Worm (Caenorhabditis elegans): ENCODE data around the gene col-93.

col-93 gene

DNA sequence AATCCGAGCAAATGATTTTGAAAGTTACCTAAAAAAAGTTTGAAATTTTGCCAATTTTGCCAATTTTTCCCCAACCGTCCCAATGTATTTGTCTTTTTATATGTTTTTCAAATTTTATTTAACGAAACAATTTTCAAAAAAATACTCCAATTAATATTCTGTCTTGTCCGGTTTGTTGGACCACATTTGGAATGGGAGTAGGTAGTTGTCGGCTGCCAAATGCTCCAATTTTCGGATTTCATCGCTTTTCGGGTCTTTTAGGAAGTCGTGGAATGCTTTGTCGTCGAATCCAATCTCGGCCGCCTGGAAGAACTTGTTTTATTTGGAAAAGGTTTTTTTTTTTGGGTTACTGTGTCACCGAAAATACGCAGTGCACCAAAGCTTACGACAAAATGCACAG, 39.7 kb upstream of the col-93 start:
- TF ChIP-seq ceh-6 (GFP tag; optimal IDR thresholded peaks at IDR 0.05) (no peak), odd-2 (tag; optimal IDR thresholded peaks at IDR 0.05) (no peak), tbx-7 (tag; optimal IDR thresholded peaks at IDR 0.05) (no peak), hlh-13 (GFP tag; optimal IDR thresholded peaks at IDR 0.05) (no peak), ceh-24 (tag; optimal IDR thresholded peaks at IDR 0.05) (no peak), che-1 (tag; optimal IDR thresholded peaks at IDR 0.05) (no peak), npax-4 (tag; optimal IDR thresholded peaks at IDR 0.05) (no peak), ztf-16 (tag; optimal IDR thresholded peaks at IDR 0.05) (no peak), ahr-1 (tag; optimal IDR thresholded peaks at IDR 0.05) (no peak), pha-2 (tag; optimal IDR thresholded peaks at IDR 0.05) (no peak), ceh-30 (tag; optimal IDR thresholded peaks at IDR 0.05) (no peak), pqm-1 (tag; optimal IDR thresholded peaks at IDR 0.05) (no peak), T23F11.4 (GFP tag; optimal IDR thresholded peaks at IDR 0.05) (no peak), fkh-6 (tag; optimal IDR thresholded peaks at IDR 0.05) (no peak), unc-3 (GFP tag; conservative IDR thresholded peaks at IDR 0.05) (no peak), unc-3 (tag; optimal IDR thresholded peaks at IDR 0.05) (no peak), ceh-14 (tag; optimal IDR thresholded peaks at IDR 0.05) (no peak), unc-86 (tag; optimal IDR thresholded peaks at IDR 0.05) (no peak), lin-11 (tag; optimal IDR thresholded peaks at IDR 0.05) (no peak), mec-3 (tag; optimal IDR thresholded peaks at IDR 0.05; ENCODE audit: borderline replicate concordance) (no peak), ceh-2 (tag; optimal IDR thresholded peaks at IDR 0.05) (no peak)

DNA sequence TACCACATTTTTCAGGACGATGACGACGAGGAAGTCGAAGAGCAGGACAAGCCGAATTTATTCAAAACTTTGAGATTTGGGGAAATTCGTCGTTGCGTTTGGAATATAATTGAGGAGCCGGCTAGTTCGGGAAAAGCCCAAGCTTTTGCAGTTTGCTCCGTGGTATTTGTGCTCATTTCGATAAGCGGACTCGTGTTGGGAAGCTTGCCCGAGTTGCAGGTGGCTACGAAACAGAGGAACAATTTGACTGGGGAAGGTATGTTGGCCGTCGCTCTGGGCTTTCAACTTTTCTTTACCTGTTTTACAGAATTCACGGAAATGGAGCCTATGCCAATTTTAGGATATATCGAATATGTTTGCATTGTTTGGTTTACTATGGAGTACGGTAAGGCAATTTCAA, 36.9 kb upstream of the col-93 start:
- TF ChIP-seq Y22D7AL.16 (tag; optimal IDR thresholded peaks at IDR 0.05) (no peak), ceh-19 (GFP tag; optimal IDR thresholded peaks at IDR 0.05) (no peak), hlh-15 (tag; optimal IDR thresholded peaks at IDR 0.05) (no peak), fkh-10 (GFP tag; optimal IDR thresholded peaks at IDR 0.05) (no peak), eyg-1 (tag; optimal IDR thresholded peaks at IDR 0.05) (no peak), ceh-22 (tag; optimal IDR thresholded peaks at IDR 0.05) (no peak), sdc-2 (tag; optimal IDR thresholded peaks at IDR 0.05) (no peak), tbx-2 (tag; optimal IDR thresholded peaks at IDR 0.05) (no peak), madf-2 (tag; optimal IDR thresholded peaks at IDR 0.05) (no peak), dmd-4 (tag; optimal IDR thresholded peaks at IDR 0.05; ENCODE audit: borderline replicate concordance) (no peak), K09A11.1 (tag; optimal IDR thresholded peaks at IDR 0.05; ENCODE audit: insufficient read depth) (no peak), fkh-6 (tag; optimal IDR thresholded peaks at IDR 0.05) (no peak), ceh-45 (GFP tag; IDR thresholded peaks at IDR 0.05) (no peak), pag-3 (tag; optimal IDR thresholded peaks at IDR 0.05; ENCODE audit: borderline replicate concordance) (no peak), F13H6.1 (tag; optimal IDR thresholded peaks at IDR 0.05) (no peak)

DNA sequence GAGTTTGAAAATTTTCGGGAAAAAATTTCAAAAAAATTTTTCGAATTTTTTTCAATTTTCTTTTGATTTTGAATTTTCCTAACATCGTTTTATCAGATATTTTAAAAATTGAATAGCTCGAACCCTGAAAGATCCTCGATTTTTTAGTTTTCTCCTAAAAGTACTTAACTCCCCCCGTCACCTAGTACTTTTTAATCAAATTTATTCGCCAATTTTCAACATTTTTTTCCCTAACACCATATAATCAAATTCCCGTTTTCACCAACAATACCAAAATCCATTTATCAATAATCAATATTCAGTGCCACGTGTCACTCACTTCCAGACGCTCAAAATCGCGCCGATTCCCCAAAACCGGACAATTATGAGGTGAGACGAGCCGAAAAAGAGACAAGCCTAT, 26.9 kb upstream of the col-93 start, which contains the start of gene kvs-4:
kvs-4 (plus strand) TSS at position 301 of the 400 bp plus-strand sequence.
- TF ChIP-seq ceh-2 (tag; optimal IDR thresholded peaks at IDR 0.05) (no peak), nhr-11 (tag; optimal IDR thresholded peaks at IDR 0.05) (no peak), ceh-24 (tag; optimal IDR thresholded peaks at IDR 0.05) (no peak), pax-1 (tag; optimal IDR thresholded peaks at IDR 0.05) (no peak), unc-86 (tag; optimal IDR thresholded peaks at IDR 0.05) (no peak), unc-3 (GFP tag; conservative IDR thresholded peaks at IDR 0.05) (no peak), unc-3 (tag; optimal IDR thresholded peaks at IDR 0.05) (no peak), pha-2 (tag; optimal IDR thresholded peaks at IDR 0.05) (no peak), hlh-6 (tag; optimal IDR thresholded peaks at IDR 0.05) (no peak), sox-2 (GFP tag; IDR thresholded peaks at IDR 0.05) (no peak), ceh-6 (GFP tag; optimal IDR thresholded peaks at IDR 0.05) (no peak), ceh-19 (GFP tag; optimal IDR thresholded peaks at IDR 0.05) (no peak)

DNA sequence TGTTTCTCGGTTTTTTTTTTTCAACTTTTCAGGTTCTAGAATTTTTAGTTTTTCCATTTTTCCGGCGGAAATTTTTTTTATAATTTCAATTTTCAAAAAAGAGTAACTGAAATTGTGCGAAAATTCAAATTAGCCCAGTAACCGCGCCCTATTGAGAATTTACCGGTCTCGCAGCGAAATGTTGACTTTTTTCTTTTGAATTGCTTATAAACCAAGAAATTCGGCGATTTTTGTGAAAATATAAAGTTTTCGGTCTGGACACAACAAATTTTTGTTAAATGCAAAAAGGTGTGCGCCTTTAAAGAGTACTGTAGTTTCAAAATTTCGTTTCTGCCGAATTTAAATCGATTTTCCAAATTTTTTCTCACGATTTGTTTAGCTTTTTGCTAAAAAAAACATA, 25.2 kb upstream of the col-93 start:
- TF ChIP-seq che-1 (tag; optimal IDR thresholded peaks at IDR 0.05): no peak
- no peak for TF ChIP-seq nfya-1 (tag; optimal IDR thresholded peaks at IDR 0.05)
- no peak for TF ChIP-seq ref-2 (tag; optimal IDR thresholded peaks at IDR 0.05)
